Fruit fly (Drosophila melanogaster) whole organism, embryonic: ENCODE data around the gene Syx8.

Experiments
- Ada2b ChIP-seq: fragments of 200-800 bp; sonication (Bioruptor generic); IDR thresholded peaks from 2 replicates; pipeline ENCODE4 v1.3.6; 2022; ENCODE audit warnings: missing biosample characterization, missing genetic modification characterization
- Atf6 ChIP-seq: fragments of 200-800 bp; sonication (Bioruptor generic); IDR thresholded peaks from 2 replicates; pipeline ENCODE4 v1.3.6; 2022; ENCODE audit warnings: missing biosample characterization, missing genetic modification characterization
- CG1024 ChIP-seq: fragments of 200-800 bp; sonication (Bioruptor generic); IDR thresholded peaks from 2 replicates; pipeline ENCODE4 v1.3.6; 2022; ENCODE audit warnings: missing biosample characterization, missing genetic modification characterization
- CG10267 ChIP-seq: fragments of 200-800 bp; sonication (Bioruptor generic); optimal IDR thresholded peaks from 2 replicates; lab custom pipeline; 2018; ENCODE audit warnings: missing biosample characterization, mild to moderate bottlenecking, missing genetic modification characterization, moderate library complexity
- CG10654 ChIP-seq: fragments of 200-800 bp; sonication (Bioruptor generic); optimal IDR thresholded peaks from 2 replicates; lab custom pipeline; 2016; ENCODE audit warnings: missing biosample characterization, missing genetic modification characterization
- CG11456 ChIP-seq: fragments of 200-800 bp; sonication (Bioruptor generic); IDR thresholded peaks from 3 replicates; pipeline ENCODE4 v1.3.6; 2022; ENCODE audit warnings: missing biosample characterization, missing genetic modification characterization
- CG12744 ChIP-seq: fragments of 200-800 bp; sonication (Bioruptor generic); optimal IDR thresholded peaks from 2 replicates; lab custom pipeline; 2016; ENCODE audit warnings: missing biosample characterization, missing genetic modification characterization
- CG14014 ChIP-seq: fragments of 200-800 bp; sonication (Bioruptor generic); IDR thresholded peaks from 2 replicates; pipeline ENCODE4 v1.3.6; 2022; ENCODE audit warnings: missing biosample characterization, missing genetic modification characterization
- CG15514 ChIP-seq: fragments of 200-800 bp; sonication (Bioruptor generic); optimal IDR thresholded peaks from 3 replicates; lab custom pipeline; 2017; ENCODE audit warnings: missing biosample characterization, missing genetic modification characterization, mild to moderate bottlenecking, moderate library complexity, missing genetic modification reagents
- CG1603 ChIP-seq: fragments of 200-800 bp; sonication (Bioruptor generic); optimal IDR thresholded peaks from 2 replicates; lab custom pipeline; 2019; ENCODE audit warnings: missing biosample characterization, mild to moderate bottlenecking, missing genetic modification characterization, moderate library complexity
- CG17359 ChIP-seq: fragments of 200-800 bp; sonication (Bioruptor generic); optimal IDR thresholded peaks from 3 replicates; lab custom pipeline; 2018; ENCODE audit warnings: missing biosample characterization, mild to moderate bottlenecking, missing genetic modification characterization, moderate library complexity
- CG2129 ChIP-seq: fragments of 200-800 bp; sonication (Bioruptor generic); IDR thresholded peaks from 2 replicates; pipeline ENCODE4 v1.3.6; 2022; ENCODE audit warnings: missing biosample characterization, missing genetic modification characterization; ENCODE audit not compliant: partially characterized antibody
- CG3847 ChIP-seq: fragments of 200-800 bp; sonication (Bioruptor generic); IDR thresholded peaks from 2 replicates; pipeline ENCODE4 v1.3.6; 2022; ENCODE audit warnings: missing biosample characterization, missing genetic modification characterization
- CG3995 ChIP-seq: fragments of 200-800 bp; sonication (Bioruptor generic); optimal IDR thresholded peaks from 3 replicates; lab custom pipeline; 2016; ENCODE audit warnings: missing biosample characterization, missing genetic modification characterization
- CG5245 ChIP-seq: fragments of 200-800 bp; sonication (Bioruptor generic); optimal IDR thresholded peaks from 3 replicates; lab custom pipeline; 2016; ENCODE audit warnings: missing biosample characterization, missing genetic modification characterization
- CG6683 ChIP-seq: fragments of 200-800 bp; sonication (Bioruptor generic); optimal IDR thresholded peaks from 2 replicates; lab custom pipeline; 2017; ENCODE audit warnings: missing biosample characterization, mild to moderate bottlenecking, missing genetic modification characterization, missing genetic modification reagents
- CG6813 ChIP-seq: fragments of 200-800 bp; sonication (Bioruptor generic); optimal IDR thresholded peaks from 2 replicates; lab custom pipeline; 2017; ENCODE audit warnings: missing biosample characterization, missing genetic modification characterization, mild to moderate bottlenecking, moderate library complexity, missing genetic modification reagents
- CG8290 ChIP-seq, 3 experiments: fragments of 200-800 bp; sonication (Bioruptor generic); optimal IDR thresholded peaks; 2 replicates each; lab custom pipeline; 2016 to 2019; ENCODE audit warnings: missing biosample characterization in 3 of 3, missing genetic modification characterization in 3 of 3, mild to moderate bottlenecking in 2 of 3, moderate library complexity in 1 of 3
- CG9727 ChIP-seq: fragments of 200-800 bp; sonication (Bioruptor generic); optimal IDR thresholded peaks from 3 replicates; lab custom pipeline; 2017; ENCODE audit warnings: missing biosample characterization, mild to moderate bottlenecking, missing genetic modification characterization
- CoRest ChIP-seq: fragments of 200-800 bp; sonication (Bioruptor generic); optimal IDR thresholded peaks from 3 replicates; lab custom pipeline; 2018; ENCODE audit warnings: missing biosample characterization, mild to moderate bottlenecking, missing genetic modification characterization, moderate library complexity
- Deaf1 ChIP-seq: fragments of 200-800 bp; optimal IDR thresholded peaks from 3 replicates; lab custom pipeline; 2019; ENCODE audit warnings: missing biosample characterization, mild to moderate bottlenecking, missing genetic modification characterization, moderate library complexity
- Eip74EF ChIP-seq, 2 experiments: fragments of 200-800 bp in 1 of 2; fragments of >200 bp in 1 of 2; sonication (Bioruptor generic) in 1 of 2; optimal IDR thresholded peaks; 2 replicates each; lab custom pipeline; 2017 to 2019; ENCODE audit warnings: missing biosample characterization in 2 of 2, missing genetic modification characterization in 2 of 2, mild to moderate bottlenecking in 1 of 2, moderate library complexity in 1 of 2
- Ets97D ChIP-seq: fragments of 200-800 bp; sonication (Bioruptor generic); optimal IDR thresholded peaks from 3 replicates; lab custom pipeline; 2016; ENCODE audit warnings: missing biosample characterization, missing genetic modification characterization
- HHEX ChIP-seq: fragments of 200-800 bp; sonication (Bioruptor generic); optimal IDR thresholded peaks from 3 replicates; lab custom pipeline; 2017; ENCODE audit warnings: missing biosample characterization, mild to moderate bottlenecking, missing genetic modification characterization, missing genetic modification reagents
- Max ChIP-seq: fragments of 200-800 bp; sonication (Bioruptor generic); optimal IDR thresholded peaks from 2 replicates; lab custom pipeline; 2016; ENCODE audit warnings: missing biosample characterization, mild to moderate bottlenecking, missing genetic modification characterization
- Mes4 ChIP-seq: fragments of 200-800 bp; sonication (Bioruptor generic); optimal IDR thresholded peaks from 2 replicates; lab custom pipeline; 2016; ENCODE audit warnings: missing biosample characterization, missing genetic modification characterization
- Oli ChIP-seq: fragments of 200-800 bp; sonication (Bioruptor generic); optimal IDR thresholded peaks from 2 replicates; lab custom pipeline; 2018; ENCODE audit warnings: missing biosample characterization, mild to moderate bottlenecking, missing genetic modification characterization, moderate library complexity
- Ptx1 ChIP-seq: fragments of 200-800 bp; sonication (Bioruptor generic); IDR thresholded peaks from 2 replicates; pipeline ENCODE4 v1.3.6; 2022; ENCODE audit warnings: missing biosample characterization, missing genetic modification characterization
- Ravus ChIP-seq: fragments of 200-800 bp; sonication (Bioruptor generic); IDR thresholded peaks from 2 replicates; pipeline ENCODE4 v1.3.6; 2022; ENCODE audit warnings: missing biosample characterization, missing genetic modification characterization
- Six4 ChIP-seq: fragments of 200-800 bp; sonication (Bioruptor generic); optimal IDR thresholded peaks from 2 replicates; lab custom pipeline; 2016; ENCODE audit warnings: missing biosample characterization, missing genetic modification characterization
- Sox100B ChIP-seq: fragments of 200-800 bp; sonication (Bioruptor generic); optimal IDR thresholded peaks from 3 replicates; lab custom pipeline; 2018; ENCODE audit warnings: missing biosample characterization, mild to moderate bottlenecking, missing genetic modification characterization
- ash1 ChIP-seq: fragments of 200-800 bp; sonication (Bioruptor generic); optimal IDR thresholded peaks from 2 replicates; lab custom pipeline; 2018; ENCODE audit warnings: missing biosample characterization, mild to moderate bottlenecking, missing genetic modification characterization
- az2 ChIP-seq: fragments of 200-800 bp; sonication (Bioruptor generic); optimal IDR thresholded peaks from 3 replicates; lab custom pipeline; 2016; ENCODE audit warnings: missing biosample characterization, missing genetic modification characterization
- chn ChIP-seq: fragments of 200-800 bp; sonication (Bioruptor generic); optimal IDR thresholded peaks from 2 replicates; lab custom pipeline; 2016; ENCODE audit warnings: missing biosample characterization, missing genetic modification characterization
- crol ChIP-seq: fragments of 200-800 bp; sonication (Bioruptor generic); IDR thresholded peaks from 2 replicates; pipeline ENCODE4 v1.3.6; 2022; ENCODE audit warnings: missing biosample characterization, missing genetic modification characterization
- dmrt99B ChIP-seq: fragments of 200-800 bp; sonication (Bioruptor generic); optimal IDR thresholded peaks from 2 replicates; lab custom pipeline; 2018; ENCODE audit warnings: missing biosample characterization, mild to moderate bottlenecking, missing genetic modification characterization, moderate library complexity
- gcm ChIP-seq: fragments of 200-800 bp; sonication (Bioruptor generic); optimal IDR thresholded peaks from 2 replicates; lab custom pipeline; 2019; ENCODE audit warnings: missing biosample characterization, mild to moderate bottlenecking, missing genetic modification characterization, moderate library complexity
- grau ChIP-seq: fragments of 200-800 bp; optimal IDR thresholded peaks from 3 replicates; lab custom pipeline; 2019; ENCODE audit warnings: missing biosample characterization, mild to moderate bottlenecking, missing genetic modification characterization, moderate library complexity
- ken ChIP-seq: fragments of 200-800 bp; sonication (Bioruptor generic); IDR thresholded peaks from 3 replicates; pipeline ENCODE4 v1.3.6; 2022; ENCODE audit warnings: missing biosample characterization, missing genetic modification characterization
- knrl ChIP-seq: fragments of 200-800 bp; sonication (Bioruptor generic); IDR thresholded peaks from 3 replicates; pipeline ENCODE4 v1.3.6; 2022; ENCODE audit warnings: missing biosample characterization, missing genetic modification characterization; ENCODE audit not compliant: partially characterized antibody
- nau ChIP-seq: fragments of 200-800 bp; sonication (Bioruptor generic); optimal IDR thresholded peaks from 3 replicates; lab custom pipeline; 2017; ENCODE audit warnings: missing biosample characterization, mild to moderate bottlenecking, missing genetic modification characterization, missing genetic modification reagents
- nmo ChIP-seq: fragments of 200-800 bp; sonication (Bioruptor generic); optimal IDR thresholded peaks from 2 replicates; lab custom pipeline; 2018; ENCODE audit warnings: missing biosample characterization, mild to moderate bottlenecking, missing genetic modification characterization, moderate library complexity
- oc ChIP-seq: fragments of 200-800 bp; sonication (Bioruptor generic); optimal IDR thresholded peaks from 2 replicates; lab custom pipeline; 2018; ENCODE audit warnings: missing biosample characterization, mild to moderate bottlenecking, missing genetic modification characterization, moderate library complexity
- pho ChIP-seq: fragments of 200-800 bp; sonication (Bioruptor generic); optimal IDR thresholded peaks from 2 replicates; lab custom pipeline; 2016; ENCODE audit warnings: missing biosample characterization, missing genetic modification characterization
- row ChIP-seq: fragments of 200-800 bp; sonication (Bioruptor generic); IDR thresholded peaks from 3 replicates; pipeline ENCODE4 v1.3.6; 2022; ENCODE audit warnings: missing biosample characterization, missing genetic modification characterization
- sr ChIP-seq: fragments of 200-800 bp; sonication (Bioruptor generic); IDR thresholded peaks from 3 replicates; pipeline ENCODE4 v1.3.6; 2022; ENCODE audit warnings: missing biosample characterization, missing genetic modification characterization
- wek ChIP-seq: fragments of 200-800 bp; sonication (Bioruptor generic); optimal IDR thresholded peaks from 3 replicates; lab custom pipeline; 2018; ENCODE audit warnings: missing biosample characterization, mild to moderate bottlenecking, missing genetic modification characterization, moderate library complexity
- wor ChIP-seq: fragments of 200-800 bp; sonication (Bioruptor generic); IDR thresholded peaks from 2 replicates; pipeline ENCODE4 v1.3.6; 2022; ENCODE audit warnings: missing biosample characterization, missing genetic modification characterization
- yki ChIP-seq: fragments of >200 bp; optimal IDR thresholded peaks from 3 replicates; lab custom pipeline; 2018
- zen2 ChIP-seq: fragments of 200-800 bp; sonication (Bioruptor generic); IDR thresholded peaks from 3 replicates; pipeline ENCODE4 v1.3.6; 2022; ENCODE audit warnings: missing biosample characterization, missing genetic modification characterization; ENCODE audit not compliant: partially characterized antibody

Gene Syx8

dm6 chr3L:16567495-16567894 is 19.4 kb downstream of the Syx8 start (continued):
- TF ChIP-seq gcm (GFP tag; lab: Kevin White, UChicago) (peak; percentile 83), CG2129 (GFP tag; lab: Robert Waterston, UW) (no peak), Max (peak; percentile 20), row (GFP tag; lab: Robert Waterston, UW) (peak; percentile 72), Atf6 (GFP tag; lab: Robert Waterston, UW) (no peak), knrl (no peak), Ptx1 (GFP tag; lab: Robert Waterston, UW) (peak; percentile 61), CG3995 (GFP tag; lab: Kevin White, UChicago) (no peak), dmrt99B (tag; lab: Kevin White, UChicago) (peak; percentile 77), CG3847 (no peak), crol (GFP tag; lab: Robert Waterston, UW) (no peak), Eip74EF (GFP tag; optimal IDR thresholded peaks at IDR 0.05; lab: Kevin White, UChicago) (peak in 1 of 2 experiments; percentile 70), Mes4 (GFP tag; lab: Kevin White, UChicago) (no peak), CG1024 (GFP tag; lab: Robert Waterston, UW) (peak; percentile 32; the same call in 1 of the 2 replicates), wek (GFP tag; lab: Kevin White, UChicago) (no peak), CG10654 (GFP tag; lab: Kevin White, UChicago) (peak; percentile 23), grau (tag; lab: Kevin White, UChicago) (peak; percentile 68), chn (GFP tag; lab: Kevin White, UChicago) (no peak), ken (GFP tag; lab: Robert Waterston, UW) (0 out of 3 replicates have a peak, but pooled peaks have one; percentile 58), Oli (tag; lab: Kevin White, UChicago) (peak; percentile 71), CG14014 (GFP tag; lab: Robert Waterston, UW) (0 out of 2 replicates have a peak, but pooled peaks have one; percentile 39), CG9727 (GFP tag; lab: Kevin White, UChicago) (peak; percentile 53), zen2 (GFP tag; lab: Robert Waterston, UW) (no peak), Six4 (peak; percentile 42), yki (lab: Kevin White, UChicago) (no peak), pho (no peak), CG10267 (peak; percentile 67), CG17359 (tag; lab: Kevin White, UChicago) (peak; percentile 78), nmo (GFP tag; lab: Kevin White, UChicago) (peak; percentile 77), CG6683 (GFP tag; lab: Kevin White, UChicago) (no peak), CG11456 (GFP tag; lab: Robert Waterston, UW) (no peak), Ravus (GFP tag; lab: Robert Waterston, UW) (no peak), sr (no peak), ash1 (no peak), CG5245 (GFP tag; lab: Kevin White, UChicago) (no peak), CG12744 (GFP tag; lab: Kevin White, UChicago) (no peak), nau (peak; percentile 43), Ets97D (no peak), wor (GFP tag; lab: Robert Waterston, UW) (peak; percentile 39; the same call in 1 of the 2 replicates), Ada2b (peak; percentile 56), az2 (GFP tag; lab: Kevin White, UChicago) (peak; percentile 59), Deaf1 (peak; percentile 25), Sox100B (GFP tag; lab: Kevin White, UChicago) (peak; percentile 68), CG6813 (GFP tag; lab: Kevin White, UChicago) (peak; percentile 2), HHEX (GFP tag; lab: Kevin White, UChicago) (peak; percentile 42), CoRest (tag; lab: Kevin White, UChicago) (peak; percentile 73), oc (tag; lab: Kevin White, UChicago) (peak; percentile 53), CG1603 (tag; lab: Kevin White, UChicago) (peak; percentile 62), CG8290 (GFP tag; optimal IDR thresholded peaks at IDR 0.05; lab: Kevin White, UChicago) (peak; percentile 8), CG8290 (tag; optimal IDR thresholded peaks at IDR 0.05; lab: Kevin White, UChicago) (no peak), CG15514 (GFP tag; lab: Kevin White, UChicago) (no peak)
